Worm (Caenorhabditis elegans) whole organism, L4 larva: Measurements from ENCODE around the gene Y48A6B.3.

Source experiments
- F37D6.2 ChIP-seq: sonication (generic microtip); optimal IDR thresholded peaks from 2 replicates; lab custom pipeline; 2016; ENCODE audit warnings: mild to moderate bottlenecking, missing genetic modification characterization, missing compliant biosample characterization
- T26A8.4 ChIP-seq: fragments of 200-800 bp; sonication (Bioruptor generic); IDR thresholded peaks from 2 replicates; pipeline ENCODE4 v1.3.6; 2022; ENCODE audit warnings: missing genetic modification characterization, missing compliant biosample characterization
- ZK337.2 ChIP-seq: fragments of 200-800 bp; sonication (Bioruptor generic); IDR thresholded peaks from 2 replicates; pipeline ENCODE4 v1.3.6; 2022; ENCODE audit warnings: missing genetic modification reagents, missing genetic modification characterization, missing compliant biosample characterization
- aha-1 ChIP-seq: fragments of 150-350 bp; peaks from one replicate; lab custom pipeline; 2014; ENCODE audit warnings: missing biosample characterization, missing genetic modification characterization
- ama-1 ChIP-seq: fragments of 150-350 bp; optimal IDR thresholded peaks from 2 replicates; lab custom pipeline; 2014; ENCODE audit warnings: inconsistent platforms, mixed read lengths
- arid-1 ChIP-seq: fragments of 200-800 bp; sonication (Bioruptor generic); conservative IDR thresholded peaks from 2 replicates; pipeline ENCODE4 v1.3.6; 2022; ENCODE audit warnings: missing genetic modification reagents, missing genetic modification characterization, missing compliant biosample characterization
- ceh-20 ChIP-seq: fragments of 200-800 bp; sonication (Bioruptor generic); IDR thresholded peaks from 2 replicates; pipeline ENCODE4 v1.3.6; 2022; ENCODE audit warnings: missing genetic modification reagents, missing genetic modification characterization, missing compliant biosample characterization
- ces-1 ChIP-seq: fragments of 150-350 bp; sonication (generic microtip); optimal IDR thresholded peaks from 4 replicates; lab custom pipeline; 2014; ENCODE audit warnings: missing biosample characterization, missing genetic modification reagents, missing genetic modification characterization
- cey-2 ChIP-seq: sonication (generic microtip); optimal IDR thresholded peaks from 3 replicates; lab custom pipeline; 2017; ENCODE audit warnings: missing genetic modification characterization, mild to moderate bottlenecking, missing compliant biosample characterization, antibody characterized with exemption, borderline replicate concordance; ENCODE audit not compliant: insufficient read depth
- ctbp-1 ChIP-seq: fragments of 200-800 bp; sonication (Bioruptor generic); IDR thresholded peaks from 2 replicates; pipeline ENCODE4 v1.3.6; 2022; ENCODE audit warnings: missing genetic modification reagents, missing genetic modification characterization, missing compliant biosample characterization
- daf-8 ChIP-seq: fragments of 200-800 bp; sonication (Bioruptor generic); IDR thresholded peaks from 2 replicates; pipeline ENCODE4 v1.3.6; 2022; ENCODE audit warnings: missing genetic modification characterization, missing compliant biosample characterization
- dmd-9 ChIP-seq: fragments of 200-800 bp; sonication (Bioruptor generic); IDR thresholded peaks from 2 replicates; pipeline ENCODE4 v1.3.6; 2022; ENCODE audit warnings: missing genetic modification reagents, missing genetic modification characterization, missing compliant biosample characterization
- dpl-1 ChIP-seq: fragments of 150-350 bp; optimal IDR thresholded peaks from 2 replicates; lab custom pipeline; 2014; ENCODE audit warnings: missing biosample characterization, missing genetic modification reagents, missing genetic modification characterization
- dve-1 ChIP-seq: sonication (generic microtip); optimal IDR thresholded peaks from 2 replicates; lab custom pipeline; 2017; ENCODE audit warnings: antibody characterized with exemption, mild to moderate bottlenecking, missing genetic modification characterization, missing compliant biosample characterization; ENCODE audit not compliant: insufficient read depth
- hif-1 ChIP-seq, 2 experiments: sonication (generic microtip); optimal IDR thresholded peaks; 2 replicates each; lab custom pipeline; 2016 to 2017; ENCODE audit warnings: missing compliant biosample characterization in 2 of 2, missing genetic modification characterization in 2 of 2, missing genetic modification reagents in 2 of 2, missing genotype in 2 of 2, mild to moderate bottlenecking in 1 of 2
- hlh-11 ChIP-seq: fragments of 200-800 bp; sonication (Bioruptor generic); optimal IDR thresholded peaks from 2 replicates; lab custom pipeline; 2018; ENCODE audit warnings: mild to moderate bottlenecking, missing genetic modification characterization, missing compliant biosample characterization
- lim-7 ChIP-seq: fragments of 200-800 bp; sonication (Bioruptor generic); IDR thresholded peaks from 2 replicates; pipeline ENCODE4 v1.3.6; 2022; ENCODE audit warnings: missing genetic modification characterization, missing compliant biosample characterization
- lin-38 ChIP-seq: fragments of 200-800 bp; sonication (Bioruptor generic); IDR thresholded peaks from 2 replicates; pipeline ENCODE4 v1.3.6; 2022; ENCODE audit warnings: missing genetic modification reagents, missing genetic modification characterization, missing compliant biosample characterization
- lin-39 ChIP-seq: fragments of 150-350 bp; optimal IDR thresholded peaks from 2 replicates; lab custom pipeline; 2014; ENCODE audit warnings: missing biosample characterization, missing genetic modification reagents, missing genetic modification characterization
- mdl-1 ChIP-seq, 2 experiments: fragments of 150-350 bp in 1 of 2; sonication (generic microtip) in 1 of 2; optimal IDR thresholded peaks; 2 replicates each; lab custom pipeline; 2014 to 2017; ENCODE audit warnings: missing biosample characterization in 2 of 2, missing genetic modification characterization in 2 of 2
- mes-2 ChIP-seq: sonication (generic microtip); optimal IDR thresholded peaks from 2 replicates; lab custom pipeline; 2016; ENCODE audit warnings: missing genotype, mild to moderate bottlenecking, missing genetic modification characterization, missing compliant biosample characterization; ENCODE audit not compliant: poor library complexity, severe bottlenecking
- mxl-2 ChIP-seq: fragments of 200-800 bp; sonication (Bioruptor generic); conservative IDR thresholded peaks from 2 replicates; pipeline ENCODE4 v1.3.6; 2022; ENCODE audit warnings: missing genetic modification reagents, missing genetic modification characterization, missing compliant biosample characterization
- nhr-10 ChIP-seq: fragments of 150-350 bp; optimal IDR thresholded peaks from 2 replicates; lab custom pipeline; 2014; ENCODE audit warnings: missing biosample characterization, missing genetic modification characterization
- nhr-111 ChIP-seq: fragments of 200-800 bp; sonication (Bioruptor generic); optimal IDR thresholded peaks from 2 replicates; lab custom pipeline; 2018; ENCODE audit warnings: mild to moderate bottlenecking, missing genetic modification characterization, missing compliant biosample characterization
- nhr-25 ChIP-seq: sonication (generic microtip); optimal IDR thresholded peaks from 2 replicates; lab custom pipeline; 2017; ENCODE audit warnings: missing genetic modification characterization, mild to moderate bottlenecking, missing compliant biosample characterization, antibody characterized with exemption, moderate library complexity, borderline replicate concordance; ENCODE audit not compliant: insufficient read depth
- nhr-42 ChIP-seq: fragments of 200-800 bp; sonication (Bioruptor generic); IDR thresholded peaks from 2 replicates; pipeline ENCODE4 v1.3.6; 2022; ENCODE audit warnings: missing genetic modification characterization, missing compliant biosample characterization
- nhr-48 ChIP-seq: sonication (generic microtip); optimal IDR thresholded peaks from 2 replicates; lab custom pipeline; 2016; ENCODE audit warnings: mild to moderate bottlenecking, missing genetic modification characterization, missing compliant biosample characterization
- nhr-6 ChIP-seq: fragments of 150-350 bp; optimal IDR thresholded peaks from 2 replicates; lab custom pipeline; 2014; ENCODE audit warnings: missing biosample characterization, missing genetic modification characterization
- nhr-77 ChIP-seq: fragments of 150-350 bp; optimal IDR thresholded peaks from 2 replicates; lab custom pipeline; 2014; ENCODE audit warnings: missing biosample characterization, missing genetic modification characterization
- skn-1 ChIP-seq: fragments of 150-350 bp; optimal IDR thresholded peaks from 2 replicates; lab custom pipeline; 2014; ENCODE audit warnings: missing biosample characterization, missing genetic modification characterization
- tag-97 ChIP-seq: fragments of 200-800 bp; sonication (Bioruptor generic); IDR thresholded peaks from 2 replicates; pipeline ENCODE4 v1.3.6; 2022; ENCODE audit warnings: missing genetic modification characterization, missing compliant biosample characterization
- tra-1 ChIP-seq: fragments of 200-800 bp; sonication (Bioruptor generic); IDR thresholded peaks from 2 replicates; pipeline ENCODE4 v1.3.6; 2022; ENCODE audit warnings: missing genetic modification reagents, missing genetic modification characterization, missing compliant biosample characterization
- unc-62 ChIP-seq, 3 experiments: fragments of 150-350 bp in 1 of 3; sonication (generic microtip); optimal IDR thresholded peaks in 2 of 3; peaks in 1 of 3; 1 replicate in 1 of 3; 2 replicates in 2 of 3; lab custom pipeline; 2014 to 2017; ENCODE audit warnings: missing biosample characterization in 3 of 3, missing genetic modification characterization in 3 of 3, missing genetic modification reagents in 3 of 3, missing genotype in 1 of 3
- zfp-2 ChIP-seq: sonication (generic microtip); optimal IDR thresholded peaks from 2 replicates; lab custom pipeline; 2016; ENCODE audit warnings: mild to moderate bottlenecking, missing genetic modification characterization, missing compliant biosample characterization
- zip-2 ChIP-seq: fragments of 150-350 bp; optimal IDR thresholded peaks from 2 replicates; lab custom pipeline; 2014; ENCODE audit warnings: missing biosample characterization, missing genetic modification characterization

The Y48A6B.3 gene

DNA sequence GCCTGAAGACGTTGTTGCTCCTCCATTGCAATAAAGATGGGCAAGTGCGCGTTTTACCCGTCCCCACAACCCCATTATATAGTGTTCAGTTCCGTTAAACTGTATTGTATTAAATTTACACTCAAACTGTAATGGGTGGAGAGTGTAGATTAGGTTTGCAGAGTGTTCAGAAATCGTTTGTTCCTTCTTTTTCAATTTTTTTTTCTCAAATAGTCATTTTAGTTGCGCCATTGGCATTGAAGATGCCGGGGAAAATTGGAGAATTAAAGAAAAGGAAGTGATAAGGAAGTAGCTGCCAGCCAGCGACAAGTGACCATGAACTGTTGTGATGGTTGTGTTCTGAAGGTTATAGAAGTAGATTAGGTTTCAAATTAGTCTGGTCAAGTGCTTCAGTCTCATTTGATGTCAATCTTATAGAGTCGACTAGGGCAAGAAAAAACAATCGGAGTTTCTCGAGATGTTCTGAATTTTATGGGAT is 22.4 kb upstream of the Y48A6B.3 start, which contains the start of gene col-93:
col-93 (minus strand) TSS at position 51 of the 478 bp plus-strand sequence.
- peak; percentile 21 for TF ChIP-seq dve-1 (tag; lab: Kevin White, UChicago)
- no peak for TF ChIP-seq ces-1 (GFP tag; lab: Kevin White, UChicago)
- peak; percentile 12 for TF ChIP-seq mes-2 (tag; lab: Kevin White, UChicago)
- TF ChIP-seq nhr-25 (tag; lab: Kevin White, UChicago) = peak; percentile 48
- TF ChIP-seq F37D6.2 (tag; lab: Kevin White, UChicago) = no peak
- TF ChIP-seq nhr-10 (tag; lab: Kevin White, UChicago) = peak; percentile 67
- peak; percentile 20 for TF ChIP-seq cey-2 (tag; lab: Kevin White, UChicago)
- TF ChIP-seq lin-38 (GFP tag; lab: Robert Waterston, UW) = no peak
- TF ChIP-seq lin-39 (tag; lab: Kevin White, UChicago) = no peak
- TF ChIP-seq lim-7 (GFP tag; lab: Robert Waterston, UW) = no peak

DNA sequence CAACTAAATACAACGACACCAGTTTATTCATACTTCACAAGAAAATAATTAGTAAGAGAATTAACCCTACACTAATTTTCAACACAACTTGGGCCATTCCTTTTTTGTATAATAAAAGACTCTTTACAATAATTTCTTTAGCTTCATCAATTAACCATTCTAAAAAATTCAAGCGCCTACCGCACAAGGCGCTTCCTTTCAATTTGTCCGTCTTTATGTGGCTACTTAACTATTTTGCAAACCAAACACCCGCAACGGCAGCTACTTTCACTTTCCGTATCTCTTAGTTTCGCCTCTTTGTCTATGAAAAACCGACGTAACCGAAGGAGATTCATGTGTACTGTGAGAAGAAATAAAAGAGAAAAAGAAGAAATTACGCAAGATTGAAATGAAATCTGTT is 21.6 kb upstream of the Y48A6B.3 start:
- peak; percentile 22 for TF ChIP-seq ama-1 (lab: Kevin White, UChicago)
- TF ChIP-seq mes-2 (tag; lab: Kevin White, UChicago) = peak; percentile 13
- peak; percentile 87 for TF ChIP-seq aha-1

DNA sequence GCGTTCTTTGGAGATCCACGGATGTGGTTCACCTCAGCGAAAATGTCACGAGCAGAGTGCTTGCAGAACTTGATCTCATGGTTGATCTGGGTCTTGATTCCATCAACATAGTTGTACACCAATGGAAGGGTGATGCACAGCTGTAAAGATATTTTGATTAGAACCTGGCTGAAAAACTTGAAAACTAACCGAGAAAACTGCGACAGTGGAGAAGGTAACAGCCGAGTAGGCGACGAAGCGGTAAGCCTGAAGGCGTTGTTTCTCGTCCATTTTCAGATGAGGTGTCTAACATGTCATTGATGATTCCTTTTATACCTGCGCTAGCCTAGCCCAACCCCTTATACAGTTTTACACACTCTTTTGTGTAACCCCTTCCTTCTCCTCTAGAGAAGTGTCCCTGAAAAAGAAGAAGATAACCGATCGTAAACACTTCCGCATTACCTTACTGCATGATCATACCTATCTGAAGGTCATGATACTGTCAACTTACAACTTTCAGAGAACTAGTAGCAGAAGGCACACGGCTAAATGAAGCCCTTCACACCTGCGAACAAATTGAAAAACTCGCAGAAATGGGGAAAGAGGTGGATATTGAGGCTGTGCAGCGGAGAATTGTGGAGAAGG is 20.3 kb upstream of the Y48A6B.3 start, which contains the start of gene col-94:
col-94 (minus strand) TSS at position 313 of the 624 bp plus-strand sequence.
- 0 out of 2 replicates have a peak, but pooled peaks have one; percentile 11 for TF ChIP-seq T26A8.4 (GFP tag; lab: Robert Waterston, UW)
- TF ChIP-seq zip-2 = no peak
- no peak for TF ChIP-seq nhr-42 (GFP tag; lab: Robert Waterston, UW)
- peak; percentile 88 for TF ChIP-seq ama-1 (lab: Kevin White, UChicago)
- TF ChIP-seq lin-38 (GFP tag; lab: Robert Waterston, UW) = 0 out of 2 replicates have a peak, but pooled peaks have one; percentile 16
- TF ChIP-seq dmd-9 (GFP tag; lab: Robert Waterston, UW) = no peak
- 0 out of 2 replicates have a peak, but pooled peaks have one; percentile 25 for TF ChIP-seq daf-8 (GFP tag; lab: Robert Waterston, UW)
- TF ChIP-seq nhr-77 (tag; lab: Kevin White, UChicago) = no peak
- TF ChIP-seq nhr-111 (GFP tag; lab: Kevin White, UChicago) = no peak
- TF ChIP-seq hlh-11 (tag; lab: Kevin White, UChicago) = peak; percentile 3
- TF ChIP-seq arid-1 (GFP tag; lab: Robert Waterston, UW) = no peak
- no peak for TF ChIP-seq dpl-1 (GFP tag; lab: Kevin White, UChicago)
- TF ChIP-seq hif-1 (tag; optimal IDR thresholded peaks at IDR 0.05; lab: Kevin White, UChicago) = no peak
- TF ChIP-seq mdl-1 (tag; optimal IDR thresholded peaks at IDR 0.05; lab: Kevin White, UChicago) = no peak
- no peak for TF ChIP-seq zfp-2
- TF ChIP-seq aha-1 = peak; percentile 71
- peak in 1 of 2 experiments; percentile 56 for TF ChIP-seq unc-62 (GFP tag; optimal IDR thresholded peaks at IDR 0.05 in 1 of 2; lab: Kevin White, UChicago)
- no peak for TF ChIP-seq unc-62 (tag; optimal IDR thresholded peaks at IDR 0.05; lab: Kevin White, UChicago)
- TF ChIP-seq ctbp-1 = no peak
- TF ChIP-seq skn-1 (tag; lab: Kevin White, UChicago) = no peak
- no peak for TF ChIP-seq mxl-2 (GFP tag; lab: Robert Waterston, UW)
- TF ChIP-seq tra-1 (GFP tag; lab: Robert Waterston, UW) = no peak
- no peak for TF ChIP-seq ZK337.2 (GFP tag; lab: Robert Waterston, UW)
- no peak for TF ChIP-seq nhr-48 (tag; lab: Kevin White, UChicago)
- no peak for TF ChIP-seq ceh-20
- TF ChIP-seq tag-97 (GFP tag; lab: Robert Waterston, UW) = no peak
- no peak for TF ChIP-seq nhr-6
